Worm (Caenorhabditis elegans) whole organism, L2 larva: Measurements from ENCODE around the gene crb-1.

Experiments used
- ceh-82 ChIP-seq: fragments of 150-350 bp; optimal IDR thresholded peaks from 2 replicates; lab custom pipeline; 2014; ENCODE audit warnings: missing biosample characterization, missing genetic modification characterization
- nhr-23 ChIP-seq: fragments of 150-350 bp; optimal IDR thresholded peaks from 2 replicates; lab custom pipeline; 2014; ENCODE audit warnings: missing biosample characterization, missing genetic modification reagents, missing genetic modification characterization
- nhr-237 ChIP-seq: fragments of 150-350 bp; optimal IDR thresholded peaks from 2 replicates; lab custom pipeline; 2014; ENCODE audit warnings: missing biosample characterization, missing genetic modification characterization

DNA sequence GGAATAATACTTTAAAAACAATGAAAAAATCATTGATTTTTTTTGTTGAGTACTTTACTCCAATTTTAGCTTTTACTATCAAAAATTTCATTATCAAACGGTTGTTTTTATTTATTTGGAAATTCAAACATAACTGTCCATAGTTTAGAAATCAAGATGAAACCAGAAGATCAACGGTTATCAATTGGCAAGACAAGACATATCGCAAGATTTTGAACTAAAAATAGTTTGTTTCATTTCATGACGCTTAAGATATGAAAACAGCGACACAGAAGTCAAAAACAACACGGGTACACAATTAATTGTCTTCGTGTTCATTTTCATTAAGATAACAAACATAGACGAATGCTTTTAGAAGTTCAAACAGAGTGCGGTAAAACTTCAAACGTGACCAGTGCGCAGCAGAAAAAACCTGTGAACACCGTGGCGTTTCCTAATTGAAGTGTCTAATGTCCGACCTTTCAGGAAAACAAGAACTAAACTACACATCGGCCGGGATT is 3.7 kb upstream of the crb-1 start:
- TF ChIP-seq nhr-237 (tag; lab: Kevin White, UChicago) (no peak), nhr-23 (tag; lab: Kevin White, UChicago) (no peak), ceh-82 (no peak)
